Fruit fly (Drosophila melanogaster) whole organism, embryonic: ENCODE data around the gene Spt20.

Source experiments
- B-H2 ChIP-seq: fragments of 200-800 bp; sonication (Bioruptor generic); optimal IDR thresholded peaks from 2 replicates; lab custom pipeline; 2018; ENCODE audit warnings: missing biosample characterization, mild to moderate bottlenecking, missing genetic modification characterization
- Bdp1 ChIP-seq: fragments of 200-800 bp; sonication (Bioruptor generic); optimal IDR thresholded peaks from 3 replicates; lab custom pipeline; 2016; ENCODE audit warnings: missing biosample characterization, missing genetic modification characterization
- Bgb ChIP-seq: fragments of 200-800 bp; sonication (Bioruptor generic); IDR thresholded peaks from 2 replicates; pipeline ENCODE4 v1.3.6; 2022; ENCODE audit warnings: missing biosample characterization, missing genetic modification characterization; ENCODE audit not compliant: partially characterized antibody
- Bteb2 ChIP-seq: fragments of 200-800 bp; sonication (Bioruptor generic); optimal IDR thresholded peaks from 2 replicates; lab custom pipeline; 2016; ENCODE audit warnings: missing biosample characterization, missing genetic modification characterization
- CG11085 ChIP-seq: fragments of 200-800 bp; sonication (Bioruptor generic); IDR thresholded peaks from 2 replicates; pipeline ENCODE4 v1.3.6; 2022; ENCODE audit warnings: missing biosample characterization, missing genetic modification characterization
- CG11695 ChIP-seq: fragments of 200-800 bp; sonication (Bioruptor generic); IDR thresholded peaks from 3 replicates; pipeline ENCODE4 v1.3.6; 2022; ENCODE audit warnings: missing biosample characterization, missing genetic modification characterization
- CG14667 ChIP-seq: fragments of 200-800 bp; sonication (Bioruptor generic); IDR thresholded peaks from 2 replicates; pipeline ENCODE4 v1.3.6; 2022; ENCODE audit warnings: missing biosample characterization, missing genetic modification characterization
- CG14710 ChIP-seq: fragments of 200-800 bp; sonication (Bioruptor generic); optimal IDR thresholded peaks from 3 replicates; lab custom pipeline; 2019; ENCODE audit warnings: missing biosample characterization, mild to moderate bottlenecking, missing genetic modification characterization, moderate library complexity
- CG15073 ChIP-seq: fragments of 200-800 bp; sonication (Bioruptor generic); optimal IDR thresholded peaks from 2 replicates; lab custom pipeline; 2016; ENCODE audit warnings: missing biosample characterization, missing genetic modification characterization
- CG1529 ChIP-seq: fragments of 200-800 bp; sonication (Bioruptor generic); optimal IDR thresholded peaks from 3 replicates; lab custom pipeline; 2018; ENCODE audit warnings: missing biosample characterization, missing genetic modification characterization
- CG15514 ChIP-seq: fragments of 200-800 bp; sonication (Bioruptor generic); optimal IDR thresholded peaks from 3 replicates; lab custom pipeline; 2017; ENCODE audit warnings: missing biosample characterization, missing genetic modification characterization, mild to moderate bottlenecking, moderate library complexity, missing genetic modification reagents
- CG17361 ChIP-seq: fragments of 200-800 bp; sonication (Bioruptor generic); IDR thresholded peaks from 3 replicates; pipeline ENCODE4 v1.3.6; 2022; ENCODE audit warnings: missing biosample characterization, missing genetic modification characterization
- CG17385 ChIP-seq: fragments of 200-800 bp; sonication (Bioruptor generic); optimal IDR thresholded peaks from 3 replicates; lab custom pipeline; 2018; ENCODE audit warnings: missing biosample characterization, mild to moderate bottlenecking, missing genetic modification characterization
- CG17802 ChIP-seq: fragments of 200-800 bp; sonication (Bioruptor generic); optimal IDR thresholded peaks from 2 replicates; lab custom pipeline; 2018; ENCODE audit warnings: missing biosample characterization, mild to moderate bottlenecking, missing genetic modification characterization, moderate library complexity
- CG2129 ChIP-seq: fragments of 200-800 bp; sonication (Bioruptor generic); IDR thresholded peaks from 2 replicates; pipeline ENCODE4 v1.3.6; 2022; ENCODE audit warnings: missing biosample characterization, missing genetic modification characterization; ENCODE audit not compliant: partially characterized antibody
- CG3065 ChIP-seq: fragments of 200-800 bp; sonication (Bioruptor generic); optimal IDR thresholded peaks from 2 replicates; lab custom pipeline; 2016; ENCODE audit warnings: missing biosample characterization, missing genetic modification characterization
- CG34224 ChIP-seq: fragments of 200-800 bp; sonication (Bioruptor generic); IDR thresholded peaks from 3 replicates; pipeline ENCODE4 v1.3.6; 2022; ENCODE audit warnings: missing biosample characterization, missing genetic modification characterization; ENCODE audit not compliant: partially characterized antibody
- CG42726 ChIP-seq: fragments of 200-800 bp; sonication (Bioruptor generic); IDR thresholded peaks from 2 replicates; pipeline ENCODE4 v1.3.6; 2022; ENCODE audit warnings: missing biosample characterization, missing genetic modification characterization; ENCODE audit not compliant: partially characterized antibody
- CG7357 ChIP-seq: fragments of 200-800 bp; sonication (Bioruptor generic); IDR thresholded peaks from 3 replicates; pipeline ENCODE4 v1.3.6; 2022; ENCODE audit warnings: missing biosample characterization, missing genetic modification characterization
- CG8281 ChIP-seq: fragments of 200-800 bp; sonication (Bioruptor generic); optimal IDR thresholded peaks from 2 replicates; lab custom pipeline; 2018; ENCODE audit warnings: missing biosample characterization, mild to moderate bottlenecking, missing genetic modification characterization, moderate library complexity
- CG8924 ChIP-seq: fragments of 200-800 bp; optimal IDR thresholded peaks from 3 replicates; lab custom pipeline; 2019; ENCODE audit warnings: missing biosample characterization, mild to moderate bottlenecking, missing genetic modification characterization, moderate library complexity
- CG9727 ChIP-seq: fragments of 200-800 bp; sonication (Bioruptor generic); optimal IDR thresholded peaks from 3 replicates; lab custom pipeline; 2017; ENCODE audit warnings: missing biosample characterization, mild to moderate bottlenecking, missing genetic modification characterization
- CG9932 ChIP-seq: fragments of 200-800 bp; sonication (Bioruptor generic); IDR thresholded peaks from 2 replicates; pipeline ENCODE4 v1.3.6; 2022; ENCODE audit warnings: missing biosample characterization, missing genetic modification characterization
- D19A ChIP-seq: fragments of 200-800 bp; optimal IDR thresholded peaks from 3 replicates; lab custom pipeline; 2019; ENCODE audit warnings: missing biosample characterization, mild to moderate bottlenecking, missing genetic modification characterization, moderate library complexity
- D19B ChIP-seq: fragments of 200-800 bp; sonication (Bioruptor generic); optimal IDR thresholded peaks from 2 replicates; lab custom pipeline; 2017; ENCODE audit warnings: missing biosample characterization, mild to moderate bottlenecking, missing genetic modification characterization
- Elba2 ChIP-seq: fragments of 200-800 bp; sonication (Bioruptor generic); optimal IDR thresholded peaks from 3 replicates; lab custom pipeline; 2016; ENCODE audit warnings: missing biosample characterization, missing genetic modification characterization
- Hr51 ChIP-seq, 2 experiments: fragments of 200-800 bp; sonication (Bioruptor generic); optimal IDR thresholded peaks; 2 replicates in 1 of 2; 3 replicates in 1 of 2; lab custom pipeline; 2016 to 2018; ENCODE audit warnings: missing biosample characterization in 2 of 2, missing genetic modification characterization in 2 of 2, mild to moderate bottlenecking in 1 of 2, moderate library complexity in 1 of 2
- Lhr ChIP-seq: fragments of 200-800 bp; sonication (Bioruptor generic); optimal IDR thresholded peaks from 3 replicates; lab custom pipeline; 2017; ENCODE audit warnings: mild to moderate bottlenecking, missing biosample characterization, missing genetic modification reagents, missing genetic modification characterization
- MBD-R2 ChIP-seq: fragments of 200-800 bp; sonication (Bioruptor generic); IDR thresholded peaks from 2 replicates; pipeline ENCODE4 v1.3.6; 2022; ENCODE audit warnings: missing biosample characterization, missing genetic modification characterization
- Myb ChIP-seq: fragments of 200-800 bp; sonication (Bioruptor generic); optimal IDR thresholded peaks from 2 replicates; lab custom pipeline; 2016; ENCODE audit warnings: missing biosample characterization, missing genetic modification characterization
- NC2β ChIP-seq: fragments of 200-800 bp; sonication (Bioruptor generic); optimal IDR thresholded peaks from 2 replicates; lab custom pipeline; 2016; ENCODE audit warnings: missing biosample characterization, missing genetic modification characterization
- Ravus ChIP-seq: fragments of 200-800 bp; sonication (Bioruptor generic); IDR thresholded peaks from 2 replicates; pipeline ENCODE4 v1.3.6; 2022; ENCODE audit warnings: missing biosample characterization, missing genetic modification characterization
- Rfx ChIP-seq: fragments of 200-800 bp; sonication (Bioruptor generic); IDR thresholded peaks from 2 replicates; pipeline ENCODE4 v1.3.6; 2022; ENCODE audit warnings: missing biosample characterization, missing genetic modification characterization
- Scr ChIP-seq: fragments of 200-800 bp; sonication (Bioruptor generic); IDR thresholded peaks from 2 replicates; pipeline ENCODE4 v1.3.6; 2022; ENCODE audit warnings: missing biosample characterization, missing genetic modification characterization; ENCODE audit not compliant: partially characterized antibody
- chinmo ChIP-seq: fragments of 200-800 bp; sonication (Bioruptor generic); IDR thresholded peaks from 4 replicates; pipeline ENCODE4 v1.3.6; 2022; ENCODE audit warnings: missing biosample characterization, missing genetic modification characterization; ENCODE audit not compliant: partially characterized antibody
- crc ChIP-seq: fragments of 200-800 bp; sonication (Bioruptor generic); optimal IDR thresholded peaks from 2 replicates; lab custom pipeline; 2016; ENCODE audit warnings: missing biosample characterization, missing genetic modification characterization
- gcm ChIP-seq: fragments of 200-800 bp; sonication (Bioruptor generic); optimal IDR thresholded peaks from 2 replicates; lab custom pipeline; 2019; ENCODE audit warnings: missing biosample characterization, mild to moderate bottlenecking, missing genetic modification characterization, moderate library complexity
- gem ChIP-seq: fragments of 200-800 bp; sonication (Bioruptor generic); optimal IDR thresholded peaks from 2 replicates; lab custom pipeline; 2019; ENCODE audit warnings: missing biosample characterization, mild to moderate bottlenecking, missing genetic modification characterization, moderate library complexity
- gfzf ChIP-seq: fragments of 200-800 bp; sonication (Bioruptor generic); optimal IDR thresholded peaks from 2 replicates; lab custom pipeline; 2016; ENCODE audit warnings: missing biosample characterization, mild to moderate bottlenecking, missing genetic modification characterization, moderate library complexity
- insv ChIP-seq, 2 experiments: fragments of 200-800 bp; sonication (Bioruptor generic); optimal IDR thresholded peaks; 3 replicates each; lab custom pipeline; 2016 to 2018; ENCODE audit warnings: missing biosample characterization in 2 of 2, missing genetic modification characterization in 2 of 2
- lbe ChIP-seq: fragments of 200-800 bp; sonication (Bioruptor generic); optimal IDR thresholded peaks from 2 replicates; lab custom pipeline; 2016; ENCODE audit warnings: missing biosample characterization, mild to moderate bottlenecking, missing genetic modification characterization
- prd ChIP-seq, 3 experiments: fragments of >200 bp in 2 of 3; fragments of 200-800 bp in 1 of 3; sonication (Bioruptor generic) in 1 of 3; optimal IDR thresholded peaks in 2 of 3; IDR thresholded peaks in 1 of 3; 2 replicates in 2 of 3; 3 replicates in 1 of 3; pipeline versions ENCODE4 v1.3.6 to Lab custom; 2017 to 2022; ENCODE audit warnings: missing biosample characterization in 1 of 3, missing genetic modification characterization in 1 of 3
- run ChIP-seq: fragments of 200-800 bp; sonication (Bioruptor generic); optimal IDR thresholded peaks from 3 replicates; lab custom pipeline; 2018; ENCODE audit warnings: missing biosample characterization, mild to moderate bottlenecking, missing genetic modification characterization
- schlank ChIP-seq: fragments of 200-800 bp; sonication (Bioruptor generic); optimal IDR thresholded peaks from 2 replicates; lab custom pipeline; 2018; ENCODE audit warnings: missing biosample characterization, mild to moderate bottlenecking, missing genetic modification characterization
- sima ChIP-seq: fragments of 200-800 bp; sonication (Bioruptor generic); optimal IDR thresholded peaks from 2 replicates; lab custom pipeline; 2016; ENCODE audit warnings: missing biosample characterization, missing genetic modification characterization
- sna ChIP-seq: fragments of 200-800 bp; sonication (Bioruptor generic); IDR thresholded peaks from 2 replicates; pipeline ENCODE4 v1.3.6; 2022; ENCODE audit warnings: missing biosample characterization, missing genetic modification characterization; ENCODE audit not compliant: partially characterized antibody
- stwl ChIP-seq: fragments of 200-800 bp; sonication (Bioruptor generic); optimal IDR thresholded peaks from 3 replicates; lab custom pipeline; 2018; ENCODE audit warnings: missing biosample characterization, mild to moderate bottlenecking, missing genetic modification characterization, moderate library complexity
- tio ChIP-seq: fragments of 200-800 bp; sonication (Bioruptor generic); optimal IDR thresholded peaks from 2 replicates; lab custom pipeline; 2017; ENCODE audit warnings: missing biosample characterization, missing genetic modification characterization, inconsistent platforms
- z ChIP-seq: fragments of 200-800 bp; sonication (Bioruptor generic); IDR thresholded peaks from 3 replicates; pipeline ENCODE4 v1.3.6; 2022; ENCODE audit warnings: missing biosample characterization, missing genetic modification characterization

The Spt20 gene

dm6 chr3L:13502484-13503109, at the start of gene Spt20 (continued):
- TF ChIP-seq CG8924 (tag; lab: Kevin White, UChicago) = no peak
- TF ChIP-seq CG3065 (GFP tag; lab: Kevin White, UChicago) = no peak
- no peak for TF ChIP-seq CG2129
- no peak for TF ChIP-seq CG11085 (GFP tag; lab: Robert Waterston, UW)
- no peak for TF ChIP-seq sima (GFP tag; lab: Kevin White, UChicago)
- TF ChIP-seq chinmo = 0 out of 4 replicates have a peak, but pooled peaks have one; percentile 54
- no peak for TF ChIP-seq CG11695
- no peak for TF ChIP-seq CG15073 (GFP tag; lab: Kevin White, UChicago)
- no peak for TF ChIP-seq crc (GFP tag; lab: Kevin White, UChicago)
- TF ChIP-seq sna = peak; percentile 41; the same call in 1 of the 2 replicates
- TF ChIP-seq Scr = peak; percentile 41
- no peak for TF ChIP-seq CG14667 (GFP tag; lab: Robert Waterston, UW)
- no peak for TF ChIP-seq D19B (GFP tag; lab: Kevin White, UChicago)
- peak; percentile 44 for TF ChIP-seq Lhr (GFP tag; lab: Kevin White, UChicago)
- TF ChIP-seq Ravus = no peak
- TF ChIP-seq CG17802 (tag; lab: Kevin White, UChicago) = no peak
- no peak for TF ChIP-seq CG8281 (tag; lab: Kevin White, UChicago)
- peak; percentile 81 for TF ChIP-seq MBD-R2 (GFP tag; lab: Robert Waterston, UW)
- TF ChIP-seq schlank (tag; lab: Kevin White, UChicago) = no peak
- peak; percentile 70 for TF ChIP-seq stwl (tag; lab: Kevin White, UChicago)
- TF ChIP-seq gfzf (GFP tag; lab: Kevin White, UChicago) = no peak
- TF ChIP-seq prd (optimal IDR thresholded peaks at IDR 0.05; lab: Kevin White, UChicago) = no peak
- TF ChIP-seq prd (GFP tag; IDR thresholded peaks at IDR 0.05; lab: Robert Waterston, UW) = no peak
- peak; percentile 45; the same call in 1 of the 3 replicates for TF ChIP-seq CG34224 (GFP tag; lab: Robert Waterston, UW)
- peak; percentile 100 for TF ChIP-seq CG14710 (tag; lab: Kevin White, UChicago)
- TF ChIP-seq insv (GFP tag; optimal IDR thresholded peaks at IDR 0.05; lab: Kevin White, UChicago) = no peak
- no peak for TF ChIP-seq Elba2
- no peak for TF ChIP-seq tio (GFP tag; lab: Kevin White, UChicago)
- TF ChIP-seq Myb (GFP tag; lab: Kevin White, UChicago) = peak; percentile 92
- TF ChIP-seq B-H2 (GFP tag; lab: Kevin White, UChicago) = no peak
- no peak for TF ChIP-seq CG7357
- TF ChIP-seq CG15514 (GFP tag; lab: Kevin White, UChicago) = peak; percentile 45
- TF ChIP-seq CG42726 = 0 out of 2 replicates have a peak, but pooled peaks have one; percentile 37
- TF ChIP-seq Hr51 (GFP tag; optimal IDR thresholded peaks at IDR 0.05; lab: Kevin White, UChicago) = no peak
- TF ChIP-seq Rfx (GFP tag; lab: Robert Waterston, UW) = peak; percentile 47
- no peak for TF ChIP-seq CG9932 (GFP tag; lab: Robert Waterston, UW)
- no peak for TF ChIP-seq CG17361
- TF ChIP-seq Bdp1 (GFP tag; lab: Kevin White, UChicago) = no peak
- TF ChIP-seq gcm = no peak
- TF ChIP-seq NC2β = no peak
- no peak for TF ChIP-seq gem
- no peak for TF ChIP-seq D19A (tag; lab: Kevin White, UChicago)
- TF ChIP-seq lbe (GFP tag; lab: Kevin White, UChicago) = no peak
- no peak for TF ChIP-seq CG9727 (GFP tag; lab: Kevin White, UChicago)
- no peak for TF ChIP-seq Bteb2 (GFP tag; lab: Kevin White, UChicago)
- no peak for TF ChIP-seq CG1529 (GFP tag; lab: Kevin White, UChicago)
- no peak for TF ChIP-seq z (GFP tag; lab: Robert Waterston, UW)
- TF ChIP-seq run (tag; lab: Kevin White, UChicago) = no peak
- TF ChIP-seq CG17385 (GFP tag; lab: Kevin White, UChicago) = no peak
- TF ChIP-seq Bgb (GFP tag; lab: Robert Waterston, UW) = peak; percentile 50; the same call in 1 of the 2 replicates
